Worm (Caenorhabditis elegans) whole organism, late embryonic: ENCODE measurements around the gene hpo-36.

ENCODE experiments used
- K09A11.1 ChIP-seq: sonication (generic microtip); optimal IDR thresholded peaks from 2 replicates; lab custom pipeline; 2017; ENCODE audit warnings: antibody characterized with exemption, mild to moderate bottlenecking, missing genetic modification characterization, missing compliant biosample characterization; ENCODE audit not compliant: insufficient read depth
- ama-1 ChIP-seq: fragments of 150-350 bp; optimal IDR thresholded peaks from 2 replicates; lab custom pipeline; 2014
- ceh-22 ChIP-seq: sonication (generic microtip); optimal IDR thresholded peaks from 2 replicates; lab custom pipeline; 2017; ENCODE audit warnings: missing biosample characterization, missing genetic modification characterization
- elt-4 ChIP-seq: sonication (generic microtip); optimal IDR thresholded peaks from 2 replicates; lab custom pipeline; 2016; ENCODE audit warnings: missing genetic modification characterization, missing compliant biosample characterization
- madf-2 ChIP-seq: sonication (generic microtip); optimal IDR thresholded peaks from 2 replicates; lab custom pipeline; 2017; ENCODE audit warnings: missing genetic modification characterization, missing compliant biosample characterization
- mec-3 ChIP-seq: sonication (generic microtip); optimal IDR thresholded peaks from 2 replicates; lab custom pipeline; 2016; ENCODE audit warnings: borderline replicate concordance, missing genetic modification characterization, missing compliant biosample characterization
- nfya-1 ChIP-seq: sonication (generic microtip); optimal IDR thresholded peaks from 2 replicates; lab custom pipeline; 2017; ENCODE audit warnings: missing genetic modification characterization, mild to moderate bottlenecking, missing compliant biosample characterization, antibody characterized with exemption, moderate library complexity
- nhr-232 ChIP-seq: sonication (generic microtip); optimal IDR thresholded peaks from 2 replicates; lab custom pipeline; 2016; ENCODE audit warnings: missing genetic modification characterization, missing compliant biosample characterization
- pqm-1 ChIP-seq: sonication (generic microtip); optimal IDR thresholded peaks from 2 replicates; lab custom pipeline; 2016; ENCODE audit warnings: missing genetic modification characterization, missing compliant biosample characterization
- rnt-1 ChIP-seq: sonication (generic microtip); optimal IDR thresholded peaks from 2 replicates; lab custom pipeline; 2016; ENCODE audit warnings: missing genetic modification characterization, missing compliant biosample characterization
- tbx-2 ChIP-seq: sonication (generic microtip); optimal IDR thresholded peaks from 2 replicates; lab custom pipeline; 2016; ENCODE audit warnings: missing genetic modification characterization, missing compliant biosample characterization
- ztf-16 ChIP-seq: sonication (generic microtip); optimal IDR thresholded peaks from 2 replicates; lab custom pipeline; 2017; ENCODE audit warnings: missing genetic modification characterization, missing compliant biosample characterization

DNA sequence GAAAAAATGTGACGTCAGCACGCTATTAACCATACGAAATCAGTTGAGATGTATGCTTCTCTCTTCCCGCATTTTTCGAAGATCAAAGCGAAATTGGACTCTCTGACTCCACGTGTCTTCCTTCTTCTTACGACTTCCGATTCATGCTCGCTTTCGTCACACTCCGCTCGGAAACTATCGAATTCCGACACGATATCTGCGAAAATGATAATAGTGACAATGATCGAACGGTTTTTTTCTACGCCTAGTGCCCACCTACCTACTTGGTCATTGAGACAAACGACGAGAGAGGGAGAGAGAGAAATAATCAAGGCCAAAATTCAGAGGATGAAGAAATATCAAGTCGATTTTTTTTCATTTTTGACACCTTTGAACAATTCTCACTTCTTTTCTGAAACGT, 45.5 kb downstream of the hpo-36 start:
- TF ChIP-seq tbx-2, result no peak
- TF ChIP-seq elt-4 (tag; lab: Kevin White, UChicago), result no peak
- TF ChIP-seq mec-3, result no peak
- no peak for TF ChIP-seq K09A11.1 (tag; lab: Kevin White, UChicago)
- TF ChIP-seq rnt-1 (tag; lab: Kevin White, UChicago), result no peak
- no peak for TF ChIP-seq nfya-1 (tag; lab: Kevin White, UChicago)
- no peak for TF ChIP-seq pqm-1 (tag; lab: Kevin White, UChicago)
- no peak for TF ChIP-seq ceh-22 (tag; lab: Kevin White, UChicago)
- TF ChIP-seq madf-2, result no peak
- no peak for TF ChIP-seq nhr-232 (tag; lab: Kevin White, UChicago)
- TF ChIP-seq ztf-16, result no peak
- TF ChIP-seq ama-1, result no peak
